Worm (Caenorhabditis elegans): ENCODE data around the gene str-37.

ce11 chrV:13363415-13363814 is 35.9 kb downstream of the str-37 start, which contains the start of gene srg-46:
- no peak for TF ChIP-seq lin-54 (GFP tag; optimal IDR thresholded peaks at IDR 0.05)
- TF ChIP-seq lin-35 (GFP tag; optimal IDR thresholded peaks at IDR 0.05), result no peak
- no peak for TF ChIP-seq cebp-2 (GFP tag; IDR thresholded peaks at IDR 0.05)
- TF ChIP-seq athp-1 (tag; optimal IDR thresholded peaks at IDR 0.05), result no peak
- no peak for TF ChIP-seq chd-7 (tag; optimal IDR thresholded peaks at IDR 0.05)
- no peak for TF ChIP-seq tbx-9 (tag; optimal IDR thresholded peaks at IDR 0.05; ENCODE audit: borderline replicate concordance)
- TF ChIP-seq tbp1 (GFP tag; optimal IDR thresholded peaks at IDR 0.05), result no peak
- no peak for TF ChIP-seq pha-4 (tag; optimal IDR thresholded peaks at IDR 0.05)
- TF ChIP-seq attf-5 (GFP tag; optimal IDR thresholded peaks at IDR 0.05), result no peak
- TF ChIP-seq hlh-12 (tag; optimal IDR thresholded peaks at IDR 0.05), result no peak
